Worm (Caenorhabditis elegans) whole organism, midembryonic: Measurements from ENCODE around the gene F22E5.11.

Source experiments
- T22C8.4 ChIP-seq: fragments of 200-800 bp; sonication (Bioruptor generic); IDR thresholded peaks from 2 replicates; pipeline ENCODE4 v1.3.6; 2022; ENCODE audit warnings: missing genetic modification characterization, missing compliant biosample characterization
- cog-1 ChIP-seq: sonication (generic microtip); optimal IDR thresholded peaks from 2 replicates; lab custom pipeline; 2016; ENCODE audit warnings: missing genetic modification characterization, missing compliant biosample characterization

DNA sequence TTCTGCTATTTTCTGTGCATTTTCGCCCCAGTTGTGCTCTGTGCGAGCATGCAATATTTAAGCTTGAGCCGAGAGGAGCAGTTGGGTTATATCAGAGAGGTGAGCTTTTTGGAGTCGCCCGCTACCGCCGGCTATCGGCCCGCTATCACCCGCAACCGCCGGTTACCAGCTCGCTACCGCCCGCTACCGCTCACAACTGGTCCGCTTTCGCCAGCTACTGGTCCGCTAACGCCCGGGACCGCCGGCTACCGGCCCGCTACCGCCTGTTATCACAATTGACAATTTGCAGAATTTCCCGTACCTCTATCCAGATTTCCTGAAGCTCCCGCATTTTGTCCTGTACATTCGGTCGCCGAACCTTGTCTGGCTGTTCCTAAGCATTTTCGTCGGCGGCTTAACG is 16.0 kb downstream of the F22E5.11 start:
- TF ChIP-seq T22C8.4 (GFP tag; lab: Robert Waterston, UW): no peak
- no peak for TF ChIP-seq cog-1 (tag; lab: Kevin White, UChicago)
